Fruit fly (Drosophila melanogaster) whole organism, prepupa: ENCODE results near the gene Dic4.
A peak's percentile ranks its signal among the peaks of the same experiment; 100 is the strongest.

Experiments used
- CG15336 ChIP-seq: fragments of 200-800 bp; sonication (Bioruptor generic); IDR thresholded peaks from 2 replicates; pipeline ENCODE4 v1.3.6; 2022; ENCODE audit warnings: missing biosample characterization, missing genetic modification characterization
- CG1621 ChIP-seq: fragments of 200-800 bp; sonication (Bioruptor generic); optimal IDR thresholded peaks from 3 replicates; lab custom pipeline; 2018; ENCODE audit warnings: missing biosample characterization, mild to moderate bottlenecking, missing genetic modification characterization
- CG3919 ChIP-seq: fragments of 200-800 bp; sonication (Bioruptor generic); optimal IDR thresholded peaks from 3 replicates; lab custom pipeline; 2016; ENCODE audit warnings: missing biosample characterization, missing genetic modification characterization
- CG6854 ChIP-seq: fragments of 200-800 bp; sonication (Bioruptor generic); optimal IDR thresholded peaks from 2 replicates; lab custom pipeline; 2017; ENCODE audit warnings: missing biosample characterization, mild to moderate bottlenecking, missing genetic modification characterization
- Eip75B ChIP-seq: fragments of 200-800 bp; sonication (Bioruptor generic); optimal IDR thresholded peaks from 3 replicates; lab custom pipeline; 2016; ENCODE audit warnings: missing biosample characterization, missing genetic modification characterization
- Eip93F ChIP-seq: fragments of 200-800 bp; sonication (Bioruptor generic); optimal IDR thresholded peaks from 2 replicates; lab custom pipeline; 2016; ENCODE audit warnings: missing biosample characterization, mild to moderate bottlenecking, missing genetic modification characterization
- achi ChIP-seq: fragments of 200-800 bp; sonication (Bioruptor generic); optimal IDR thresholded peaks from 3 replicates; lab custom pipeline; 2016; ENCODE audit warnings: missing biosample characterization, missing genetic modification characterization
- acj6 ChIP-seq: fragments of 200-800 bp; sonication (Bioruptor generic); optimal IDR thresholded peaks from 3 replicates; lab custom pipeline; 2016; ENCODE audit warnings: missing biosample characterization, missing genetic modification characterization
- net ChIP-seq: fragments of 200-800 bp; sonication (Bioruptor generic); optimal IDR thresholded peaks from 3 replicates; lab custom pipeline; 2016; ENCODE audit warnings: missing biosample characterization, missing genetic modification characterization
- salr ChIP-seq, 2 experiments: fragments of 200-800 bp; sonication (Bioruptor generic); optimal IDR thresholded peaks; 3 replicates each; lab custom pipeline; 2016 to 2018; ENCODE audit warnings: missing biosample characterization in 2 of 2, missing genetic modification characterization in 2 of 2, mild to moderate bottlenecking in 1 of 2

DNA sequence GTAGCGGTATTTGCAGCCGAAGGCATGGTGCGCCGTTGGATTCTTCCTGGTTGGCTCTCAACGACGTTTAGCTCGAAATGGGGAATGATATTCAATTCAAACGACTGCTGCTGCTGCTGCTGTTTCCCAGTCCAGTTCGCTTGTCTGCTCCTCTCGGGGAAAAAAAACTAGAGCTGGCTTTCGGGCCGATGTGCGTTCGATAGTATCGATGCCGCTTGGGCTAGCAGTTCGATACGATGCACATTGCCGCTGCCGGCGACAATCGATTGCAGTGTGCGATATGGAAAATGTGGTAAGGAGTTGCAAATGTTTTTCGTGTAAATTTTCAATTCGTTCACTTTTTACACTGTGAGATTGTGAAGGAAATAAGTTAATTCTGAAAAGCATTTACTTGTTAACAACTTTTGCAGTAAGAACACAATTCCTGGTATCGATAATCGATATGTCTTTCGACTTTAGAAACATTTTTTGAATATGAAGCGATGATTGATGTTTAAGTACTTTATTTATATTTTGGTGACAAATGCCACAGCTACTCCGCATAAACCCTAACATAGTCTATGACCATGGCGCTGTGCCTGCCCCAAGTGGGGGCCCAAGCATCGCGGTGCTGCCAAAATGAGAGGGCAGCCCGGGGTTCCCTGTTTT lies 25.1 kb downstream of the Dic4 start, which contains the start of gene Capr:
- no peak for TF ChIP-seq salr (GFP tag; optimal IDR thresholded peaks at IDR 0.05; lab: Kevin White, UChicago)
- TF ChIP-seq net (GFP tag; lab: Kevin White, UChicago) = no peak
- TF ChIP-seq achi (GFP tag; lab: Kevin White, UChicago) = no peak
- TF ChIP-seq CG15336 (GFP tag; lab: Robert Waterston, UW) = no peak
- no peak for TF ChIP-seq acj6
- no peak for TF ChIP-seq CG1621 (tag; lab: Kevin White, UChicago)
- TF ChIP-seq Eip75B (GFP tag; lab: Kevin White, UChicago) = no peak
- peak; percentile 67 for TF ChIP-seq CG3919 (GFP tag; lab: Kevin White, UChicago)
- peak; percentile 23 for TF ChIP-seq CG6854 (GFP tag; lab: Kevin White, UChicago)
- TF ChIP-seq Eip93F (GFP tag; lab: Kevin White, UChicago) = no peak
